Fruit fly (Drosophila melanogaster): Measurements from ENCODE around the gene RpL27A.

- TF ChIP-seq toe (GFP tag; optimal IDR thresholded peaks at IDR 0.05) (no peak), pad (GFP tag; optimal IDR thresholded peaks at IDR 0.05) (no peak), CG7101 (tag; optimal IDR thresholded peaks at IDR 0.05) (no peak), bab1 (GFP tag; optimal IDR thresholded peaks at IDR 0.05) (no peak), cic (GFP tag; optimal IDR thresholded peaks at IDR 0.05) (no peak), CG33017 (tag; optimal IDR thresholded peaks at IDR 0.05) (peak; percentile 5), Hr96 (GFP tag; optimal IDR thresholded peaks at IDR 0.05) (no peak), Mnt (GFP tag; optimal IDR thresholded peaks at IDR 0.05) (no peak)
Measured at dm6 chr2L:4440881-4441737, 17.1 kb downstream of the RpL27A start, which contains the start of gene CG15431.
